Fruit fly (Drosophila melanogaster) whole organism, embryonic: ENCODE results near the gene DNAlig4.

Source experiments
- Aef1 ChIP-seq: fragments of 200-800 bp; sonication (Bioruptor generic); IDR thresholded peaks from 3 replicates; pipeline ENCODE4 v1.3.6; 2022; ENCODE audit warnings: missing biosample characterization, missing genetic modification characterization
- Antp ChIP-seq: fragments of 200-800 bp; sonication (Bioruptor generic); optimal IDR thresholded peaks from 3 replicates; lab custom pipeline; 2016; ENCODE audit warnings: missing biosample characterization, missing genetic modification characterization
- Bteb2 ChIP-seq: fragments of 200-800 bp; sonication (Bioruptor generic); optimal IDR thresholded peaks from 2 replicates; lab custom pipeline; 2016; ENCODE audit warnings: missing biosample characterization, missing genetic modification characterization
- CG10366 ChIP-seq: fragments of 200-800 bp; sonication (Bioruptor generic); IDR thresholded peaks from 2 replicates; pipeline ENCODE4 v1.3.6; 2022; ENCODE audit warnings: missing biosample characterization, missing genetic modification characterization
- CG10543 ChIP-seq: fragments of 200-800 bp; sonication (Bioruptor generic); optimal IDR thresholded peaks from 3 replicates; lab custom pipeline; 2017; ENCODE audit warnings: missing biosample characterization, mild to moderate bottlenecking, missing genetic modification characterization, moderate library complexity
- CG10654 ChIP-seq: fragments of 200-800 bp; sonication (Bioruptor generic); optimal IDR thresholded peaks from 2 replicates; lab custom pipeline; 2016; ENCODE audit warnings: missing biosample characterization, missing genetic modification characterization
- CG11696 ChIP-seq: fragments of 200-800 bp; sonication (Bioruptor generic); IDR thresholded peaks from 2 replicates; pipeline ENCODE4 v1.3.6; 2022; ENCODE audit warnings: missing biosample characterization, missing genetic modification characterization
- CG12155 ChIP-seq: fragments of 200-800 bp; sonication (Bioruptor generic); optimal IDR thresholded peaks from 3 replicates; lab custom pipeline; 2016; ENCODE audit warnings: missing biosample characterization, missing genetic modification characterization
- CG13775 ChIP-seq: fragments of 200-800 bp; sonication (Bioruptor generic); optimal IDR thresholded peaks from 3 replicates; lab custom pipeline; 2017; ENCODE audit warnings: missing biosample characterization, mild to moderate bottlenecking, missing genetic modification characterization
- CG15696 ChIP-seq: fragments of 200-800 bp; sonication (Bioruptor generic); optimal IDR thresholded peaks from 2 replicates; lab custom pipeline; 2019; ENCODE audit warnings: missing biosample characterization, mild to moderate bottlenecking, missing genetic modification characterization, moderate library complexity
- CG1602 ChIP-seq: fragments of 200-800 bp; sonication (Bioruptor generic); optimal IDR thresholded peaks from 3 replicates; lab custom pipeline; 2016; ENCODE audit warnings: missing biosample characterization, missing genetic modification characterization
- CG16813 ChIP-seq: fragments of 200-800 bp; sonication (Bioruptor generic); IDR thresholded peaks from 3 replicates; pipeline ENCODE4 v1.3.6; 2022; ENCODE audit warnings: missing biosample characterization, missing genetic modification characterization; ENCODE audit not compliant: partially characterized antibody
- CG18476 ChIP-seq: fragments of 200-800 bp; sonication (Bioruptor generic); optimal IDR thresholded peaks from 2 replicates; lab custom pipeline; 2016; ENCODE audit warnings: missing biosample characterization, mild to moderate bottlenecking, missing genetic modification characterization
- CG18619 ChIP-seq: fragments of 200-800 bp; sonication (Bioruptor generic); optimal IDR thresholded peaks from 3 replicates; lab custom pipeline; 2017; ENCODE audit warnings: missing biosample characterization, mild to moderate bottlenecking, missing genetic modification characterization
- CG2875 ChIP-seq: fragments of 200-800 bp; sonication (Bioruptor generic); optimal IDR thresholded peaks from 2 replicates; lab custom pipeline; 2017; ENCODE audit warnings: missing biosample characterization, mild to moderate bottlenecking, missing genetic modification characterization, missing genetic modification reagents
- CG32532 ChIP-seq: fragments of 200-800 bp; sonication (Bioruptor generic); IDR thresholded peaks from 2 replicates; pipeline ENCODE4 v1.3.6; 2022; ENCODE audit warnings: missing biosample characterization, missing genetic modification characterization
- CG4404 ChIP-seq: fragments of 200-800 bp; sonication (Bioruptor generic); IDR thresholded peaks from 2 replicates; pipeline ENCODE4 v1.3.6; 2022; ENCODE audit warnings: missing biosample characterization, missing genetic modification characterization
- CG4424 ChIP-seq: fragments of 200-800 bp; sonication (Bioruptor generic); optimal IDR thresholded peaks from 3 replicates; lab custom pipeline; 2016; ENCODE audit warnings: missing biosample characterization, missing genetic modification characterization
- CG7556 ChIP-seq: fragments of 200-800 bp; sonication (Bioruptor generic); optimal IDR thresholded peaks from 2 replicates; lab custom pipeline; 2017; ENCODE audit warnings: missing biosample characterization, mild to moderate bottlenecking, missing genetic modification characterization
- CG7745 ChIP-seq: fragments of 200-800 bp; sonication (Bioruptor generic); optimal IDR thresholded peaks from 2 replicates; lab custom pipeline; 2018; ENCODE audit warnings: missing biosample characterization, mild to moderate bottlenecking, missing genetic modification characterization, moderate library complexity
- CG9727 ChIP-seq: fragments of 200-800 bp; sonication (Bioruptor generic); optimal IDR thresholded peaks from 3 replicates; lab custom pipeline; 2017; ENCODE audit warnings: missing biosample characterization, mild to moderate bottlenecking, missing genetic modification characterization
- CG9817 ChIP-seq: fragments of 200-800 bp; sonication (Bioruptor generic); optimal IDR thresholded peaks from 2 replicates; lab custom pipeline; 2018; ENCODE audit warnings: missing biosample characterization, mild to moderate bottlenecking, missing genetic modification characterization, moderate library complexity
- D19B ChIP-seq: fragments of 200-800 bp; sonication (Bioruptor generic); optimal IDR thresholded peaks from 2 replicates; lab custom pipeline; 2017; ENCODE audit warnings: missing biosample characterization, mild to moderate bottlenecking, missing genetic modification characterization
- Dad ChIP-seq: fragments of 200-800 bp; sonication (Bioruptor generic); optimal IDR thresholded peaks from 3 replicates; lab custom pipeline; 2016; ENCODE audit warnings: missing biosample characterization, missing genetic modification characterization
- Fer3 ChIP-seq: fragments of 200-800 bp; sonication (Bioruptor generic); optimal IDR thresholded peaks from 2 replicates; lab custom pipeline; 2018; ENCODE audit warnings: missing biosample characterization, mild to moderate bottlenecking, missing genetic modification characterization, moderate library complexity
- Hey ChIP-seq: fragments of 200-800 bp; sonication (Bioruptor generic); optimal IDR thresholded peaks from 3 replicates; lab custom pipeline; 2018; ENCODE audit warnings: missing biosample characterization, mild to moderate bottlenecking, missing genetic modification characterization
- HmgZ ChIP-seq: fragments of 200-800 bp; sonication (Bioruptor generic); optimal IDR thresholded peaks from 2 replicates; lab custom pipeline; 2018; ENCODE audit warnings: missing biosample characterization, mild to moderate bottlenecking, missing genetic modification characterization
- MBD-R2 ChIP-seq: fragments of 200-800 bp; sonication (Bioruptor generic); IDR thresholded peaks from 2 replicates; pipeline ENCODE4 v1.3.6; 2022; ENCODE audit warnings: missing biosample characterization, missing genetic modification characterization
- MESR4 ChIP-seq: fragments of 200-800 bp; sonication (Bioruptor generic); optimal IDR thresholded peaks from 2 replicates; lab custom pipeline; 2018; ENCODE audit warnings: missing biosample characterization, mild to moderate bottlenecking, missing genetic modification characterization, moderate library complexity
- MTF-1 ChIP-seq: fragments of 200-800 bp; sonication (Bioruptor generic); optimal IDR thresholded peaks from 2 replicates; lab custom pipeline; 2018; ENCODE audit warnings: missing biosample characterization, mild to moderate bottlenecking, missing genetic modification characterization, borderline replicate concordance
- NC2β ChIP-seq: fragments of 200-800 bp; sonication (Bioruptor generic); optimal IDR thresholded peaks from 2 replicates; lab custom pipeline; 2016; ENCODE audit warnings: missing biosample characterization, missing genetic modification characterization
- Oaz ChIP-seq: fragments of 200-800 bp; sonication (Bioruptor generic); IDR thresholded peaks from 2 replicates; pipeline ENCODE4 v1.3.6; 2022; ENCODE audit warnings: missing biosample characterization, missing genetic modification characterization
- Trl ChIP-seq, 3 experiments: fragments of >200 bp in 2 of 3; fragments of 200-800 bp in 1 of 3; sonication (Bioruptor generic) in 1 of 3; optimal IDR thresholded peaks; 2 replicates in 1 of 3; 3 replicates in 2 of 3; lab custom pipeline; 2016 to 2017; ENCODE audit warnings: missing biosample characterization in 1 of 3, missing genetic modification characterization in 1 of 3
- bigmax ChIP-seq: fragments of 200-800 bp; sonication (Bioruptor generic); optimal IDR thresholded peaks from 2 replicates; lab custom pipeline; 2018; ENCODE audit warnings: missing biosample characterization, mild to moderate bottlenecking, missing genetic modification characterization
- chif ChIP-seq, 2 experiments: fragments of 200-800 bp; sonication (Bioruptor generic); optimal IDR thresholded peaks; 3 replicates each; lab custom pipeline; 2016; ENCODE audit warnings: missing biosample characterization in 2 of 2, missing genetic modification characterization in 2 of 2
- dm ChIP-seq: fragments of 200-800 bp; sonication (Bioruptor generic); optimal IDR thresholded peaks from 3 replicates; lab custom pipeline; 2016; ENCODE audit warnings: missing biosample characterization, missing genetic modification characterization
- fd96Cb ChIP-seq: fragments of 200-800 bp; sonication (Bioruptor generic); optimal IDR thresholded peaks from 2 replicates; lab custom pipeline; 2018; ENCODE audit warnings: missing biosample characterization, mild to moderate bottlenecking, missing genetic modification characterization, moderate library complexity
- gfzf ChIP-seq: fragments of 200-800 bp; sonication (Bioruptor generic); optimal IDR thresholded peaks from 2 replicates; lab custom pipeline; 2016; ENCODE audit warnings: missing biosample characterization, mild to moderate bottlenecking, missing genetic modification characterization, moderate library complexity
- hbn ChIP-seq: fragments of 200-800 bp; sonication (Bioruptor generic); IDR thresholded peaks from 2 replicates; pipeline ENCODE4 v1.3.6; 2022; ENCODE audit warnings: missing biosample characterization, missing genetic modification characterization; ENCODE audit not compliant: partially characterized antibody
- jing ChIP-seq: fragments of 200-800 bp; sonication (Bioruptor generic); optimal IDR thresholded peaks from 2 replicates; lab custom pipeline; 2018; ENCODE audit warnings: missing biosample characterization, mild to moderate bottlenecking, missing genetic modification characterization
- lmd ChIP-seq: fragments of 200-800 bp; sonication (Bioruptor generic); IDR thresholded peaks from 2 replicates; pipeline ENCODE4 v1.3.6; 2022; ENCODE audit warnings: missing biosample characterization, missing genetic modification characterization
- luna ChIP-seq: fragments of 200-800 bp; sonication (Bioruptor generic); optimal IDR thresholded peaks from 2 replicates; lab custom pipeline; 2016; ENCODE audit warnings: missing biosample characterization, missing genetic modification characterization
- pfk ChIP-seq: fragments of 200-800 bp; sonication (Bioruptor generic); optimal IDR thresholded peaks from 2 replicates; lab custom pipeline; 2018; ENCODE audit warnings: missing biosample characterization, mild to moderate bottlenecking, missing genetic modification characterization, moderate library complexity
- rib ChIP-seq: fragments of 200-800 bp; sonication (Bioruptor generic); IDR thresholded peaks from 2 replicates; pipeline ENCODE4 v1.3.6; 2022; ENCODE audit warnings: missing biosample characterization, missing genetic modification characterization
- run ChIP-seq: fragments of 200-800 bp; sonication (Bioruptor generic); optimal IDR thresholded peaks from 3 replicates; lab custom pipeline; 2018; ENCODE audit warnings: missing biosample characterization, mild to moderate bottlenecking, missing genetic modification characterization
- slp2 ChIP-seq: fragments of 200-800 bp; sonication (Bioruptor generic); optimal IDR thresholded peaks from 2 replicates; lab custom pipeline; 2016; ENCODE audit warnings: missing biosample characterization, missing genetic modification characterization
- wor ChIP-seq: fragments of 200-800 bp; sonication (Bioruptor generic); IDR thresholded peaks from 2 replicates; pipeline ENCODE4 v1.3.6; 2022; ENCODE audit warnings: missing biosample characterization, missing genetic modification characterization
- zen ChIP-seq: fragments of 200-800 bp; sonication (Bioruptor generic); optimal IDR thresholded peaks from 3 replicates; lab custom pipeline; 2018; ENCODE audit warnings: missing biosample characterization, mild to moderate bottlenecking, missing genetic modification characterization, moderate library complexity
- zfh1 ChIP-seq: fragments of 200-800 bp; sonication (Bioruptor generic); IDR thresholded peaks from 3 replicates; pipeline ENCODE4 v1.3.6; 2022; ENCODE audit warnings: missing biosample characterization, missing genetic modification characterization

DNAlig4 gene

DNA sequence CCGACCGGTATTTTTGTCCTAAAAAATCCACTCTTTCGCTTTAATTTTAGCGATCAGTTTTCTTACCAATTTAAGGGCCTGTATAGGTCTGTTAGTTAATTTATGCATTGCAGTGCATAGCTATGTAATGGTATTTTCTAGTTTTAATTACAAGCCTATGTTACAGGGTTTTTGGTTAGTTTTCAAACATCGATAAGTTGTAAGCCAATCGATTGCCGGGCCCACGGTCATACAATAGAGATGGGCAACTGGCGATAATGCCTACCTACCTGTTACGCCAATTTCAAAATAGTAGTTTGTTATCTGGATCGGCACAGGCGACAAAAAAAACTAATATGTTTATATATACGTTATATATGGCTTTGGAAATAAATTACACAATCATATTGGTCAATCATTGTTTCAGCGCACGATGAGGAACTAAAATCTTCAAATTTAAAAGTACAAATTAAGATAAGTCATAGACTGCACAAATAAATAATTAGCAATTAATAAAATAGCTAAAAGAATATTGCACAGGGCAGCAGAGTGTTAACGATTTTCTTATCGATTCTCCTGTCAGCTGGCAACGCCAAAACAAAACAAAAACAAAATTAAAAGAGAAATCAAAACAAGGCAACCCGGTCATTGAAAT lies 51.1 kb downstream of the DNAlig4 start, which contains the start of the genes tth and Tango2 (continued):
- TF ChIP-seq CG7556 (GFP tag; lab: Kevin White, UChicago) (peak; percentile 68), Dad (peak; percentile 18), MTF-1 (no peak), CG15696 (tag; lab: Kevin White, UChicago) (peak; percentile 74), zfh1 (peak; percentile 74; the same call in 2 of the 3 replicates), slp2 (GFP tag; lab: Kevin White, UChicago) (peak; percentile 27), CG9727 (GFP tag; lab: Kevin White, UChicago) (peak; percentile 63), fd96Cb (tag; lab: Kevin White, UChicago) (peak; percentile 43), HmgZ (tag; lab: Kevin White, UChicago) (peak; percentile 59), Bteb2 (GFP tag; lab: Kevin White, UChicago) (peak; percentile 78), CG11696 (GFP tag; lab: Robert Waterston, UW) (no peak), gfzf (peak; percentile 89), CG10543 (peak; percentile 66), CG10654 (GFP tag; lab: Kevin White, UChicago) (peak; percentile 63), CG18476 (GFP tag; lab: Kevin White, UChicago) (peak; percentile 60), jing (no peak), CG12155 (GFP tag; lab: Kevin White, UChicago) (peak; percentile 74), Aef1 (GFP tag; lab: Robert Waterston, UW) (peak; percentile 51; the same call in 1 of the 3 replicates), CG9817 (peak; percentile 80), run (tag; lab: Kevin White, UChicago) (no peak), Antp (GFP tag; lab: Kevin White, UChicago) (peak; percentile 54), dm (no peak), luna (GFP tag; lab: Kevin White, UChicago) (no peak), CG4404 (peak; percentile 77), lmd (GFP tag; lab: Robert Waterston, UW) (peak; percentile 81), Fer3 (peak; percentile 76), Oaz (GFP tag; lab: Robert Waterston, UW) (peak; percentile 63), Hey (tag; lab: Kevin White, UChicago) (peak; percentile 46), CG16813 (GFP tag; lab: Robert Waterston, UW) (peak; percentile 62; the same call in 2 of the 3 replicates), MESR4 (no peak), chif (GFP tag; optimal IDR thresholded peaks at IDR 0.05; lab: Kevin White, UChicago) (peak in 1 of 2 experiments; percentile 65), CG7745 (no peak), CG4424 (GFP tag; lab: Kevin White, UChicago) (peak; percentile 47), rib (GFP tag; lab: Robert Waterston, UW) (peak; percentile 79), bigmax (GFP tag; lab: Kevin White, UChicago) (peak; percentile 63), NC2β (peak; percentile 52), pfk (no peak), CG18619 (peak; percentile 60), CG1602 (GFP tag; lab: Kevin White, UChicago) (peak; percentile 75), CG32532 (GFP tag; lab: Robert Waterston, UW) (peak; percentile 81), zen (tag; lab: Kevin White, UChicago) (peak; percentile 63), CG2875 (GFP tag; lab: Kevin White, UChicago) (peak; percentile 32), wor (GFP tag; lab: Robert Waterston, UW) (no peak), Trl (optimal IDR thresholded peaks at IDR 0.05; lab: Kevin White, UChicago) (no peak), Trl (GFP tag; optimal IDR thresholded peaks at IDR 0.05; lab: Kevin White, UChicago) (peak; percentile 68), CG13775 (GFP tag; lab: Kevin White, UChicago) (peak; percentile 75), MBD-R2 (peak; percentile 34; the same call in 1 of the 2 replicates), CG10366 (GFP tag; lab: Robert Waterston, UW) (peak; percentile 71), D19B (GFP tag; lab: Kevin White, UChicago) (no peak), hbn (GFP tag; lab: Robert Waterston, UW) (peak; percentile 36; the same call in 1 of the 2 replicates)
